Fruit fly (Drosophila melanogaster): ENCODE results near the gene CG7542.
A peak's percentile ranks its signal among the peaks of the same experiment; 100 is the strongest.

- TF ChIP-seq CG34406 (GFP tag; optimal IDR thresholded peaks at IDR 0.05) = peak; percentile 47
- TF ChIP-seq CG11762 (GFP tag; optimal IDR thresholded peaks at IDR 0.05; ENCODE audit: insufficient read depth) = peak; percentile 7
- TF ChIP-seq Eip75B (GFP tag; optimal IDR thresholded peaks at IDR 0.05) = no peak
- no peak for TF ChIP-seq CG15336 (GFP tag; IDR thresholded peaks at IDR 0.05)
- TF ChIP-seq fd85E (GFP tag; optimal IDR thresholded peaks at IDR 0.05) = peak; percentile 43
- peak; percentile 78 for TF ChIP-seq Eip78C (GFP tag)
- TF ChIP-seq vri (GFP tag; optimal IDR thresholded peaks at IDR 0.05) = no peak
- TF ChIP-seq fkh (GFP tag; optimal IDR thresholded peaks at IDR 0.05) = no peak
- TF ChIP-seq cyc (GFP tag; optimal IDR thresholded peaks at IDR 0.05) = peak; percentile 71
- peak; percentile 61 for TF ChIP-seq CG32006 (GFP tag; optimal IDR thresholded peaks at IDR 0.05)
- TF ChIP-seq CG11294 (GFP tag; IDR thresholded peaks at IDR 0.05) = 0 out of 2 replicates have a peak, but pooled peaks have one; percentile 21
Observed at dm6 chr3L:17513893-17514616, 35.6 kb upstream of the CG7542 start, which contains the start of the genes U4-U6-60K and CG7564.
